Fruit fly (Drosophila melanogaster) whole organism, embryonic: Measurements from ENCODE around the gene Hn.

Source experiments
- Dll ChIP-seq: fragments of 200-800 bp; sonication (Bioruptor generic); IDR thresholded peaks from 4 replicates; pipeline ENCODE4 v1.3.6; 2022; ENCODE audit warnings: missing biosample characterization, missing genetic modification characterization; ENCODE audit not compliant: partially characterized antibody
- gcm2 ChIP-seq: fragments of 200-800 bp; sonication (Bioruptor generic); optimal IDR thresholded peaks from 2 replicates; lab custom pipeline; 2016; ENCODE audit warnings: missing biosample characterization, missing genetic modification characterization
- ro ChIP-seq: fragments of 200-800 bp; sonication (Bioruptor generic); IDR thresholded peaks from 2 replicates; pipeline ENCODE4 v1.3.6; 2022; ENCODE audit warnings: missing biosample characterization, missing genetic modification characterization

dm6 chr3L:7810924-7811323 is 50.7 kb downstream of the Hn start:
- TF ChIP-seq gcm2 (no peak), Dll (GFP tag; lab: Robert Waterston, UW) (no peak), ro (no peak)
